Worm (Caenorhabditis elegans) whole organism, L1 larva: Measurements from ENCODE around the gene gut-2.

Experiments used
- aly-2 ChIP-seq: fragments of 150-350 bp; optimal IDR thresholded peaks from 2 replicates; lab custom pipeline; 2014; ENCODE audit warnings: missing biosample characterization, missing genetic modification characterization
- ceh-82 ChIP-seq, 3 experiments: fragments of 150-350 bp in 1 of 3; sonication (generic microtip) in 2 of 3; optimal IDR thresholded peaks; 2 replicates each; lab custom pipeline; 2014 to 2017; ENCODE audit warnings: missing biosample characterization in 3 of 3, missing genetic modification characterization in 3 of 3
- fkh-10 ChIP-seq: sonication (generic microtip); optimal IDR thresholded peaks from 2 replicates; lab custom pipeline; 2017; ENCODE audit warnings: missing biosample characterization, missing genetic modification reagents, missing genetic modification characterization
- nhr-11 ChIP-seq: fragments of 150-350 bp; optimal IDR thresholded peaks from 2 replicates; lab custom pipeline; 2014; ENCODE audit warnings: missing biosample characterization, missing genetic modification characterization
- nhr-12 ChIP-seq: sonication (generic microtip); optimal IDR thresholded peaks from 2 replicates; lab custom pipeline; 2017; ENCODE audit warnings: missing biosample characterization, missing genetic modification characterization
- unc-62 ChIP-seq: fragments of 150-350 bp; optimal IDR thresholded peaks from 2 replicates; lab custom pipeline; 2014; ENCODE audit warnings: missing biosample characterization, missing genetic modification reagents, missing genetic modification characterization
- zip-4 ChIP-seq: fragments of 200-800 bp; sonication (Bioruptor generic); optimal IDR thresholded peaks from 2 replicates; lab custom pipeline; 2018; ENCODE audit warnings: mild to moderate bottlenecking, missing genetic modification characterization, moderate library complexity, missing compliant biosample characterization

- TF ChIP-seq nhr-11 (tag; lab: Kevin White, UChicago): no peak
- TF ChIP-seq zip-4: peak; percentile 96
- TF ChIP-seq unc-62 (GFP tag; lab: Kevin White, UChicago): no peak
- no peak for TF ChIP-seq aly-2
- peak; percentile 47 to 63 (median 58) for TF ChIP-seq ceh-82 (tag; optimal IDR thresholded peaks at IDR 0.05; lab: Kevin White, UChicago)
- no peak for TF ChIP-seq fkh-10 (GFP tag; lab: Kevin White, UChicago)
- TF ChIP-seq nhr-12 (tag; lab: Kevin White, UChicago): no peak
Observed at ce11 chrV:13462974-13463373, 34.5 kb upstream of the gut-2 start, which contains the start of gene frm-10.
